Worm (Caenorhabditis elegans) whole organism, L2 larva: Measurements from ENCODE around the gene C42C1.12.
"Not testable (repeated sequence)": the region's sequence is repeated elsewhere in the genome, so short reads cannot be mapped to it uniquely, and the experiment has no call there.

ENCODE experiments used
- C34F6.9 ChIP-seq: fragments of 150-350 bp; optimal IDR thresholded peaks from 2 replicates; lab custom pipeline; 2014; ENCODE audit warnings: missing biosample characterization, missing genetic modification characterization
- F13H6.1 ChIP-seq: sonication (generic microtip); optimal IDR thresholded peaks from 2 replicates; lab custom pipeline; 2016; ENCODE audit warnings: missing genetic modification characterization, missing compliant biosample characterization
- Y55F3AM.14 ChIP-seq: fragments of 200-800 bp; sonication (Bioruptor generic); optimal IDR thresholded peaks from 2 replicates; lab custom pipeline; 2018; ENCODE audit warnings: mild to moderate bottlenecking, missing genetic modification characterization, missing compliant biosample characterization
- ZK546.5 ChIP-seq: sonication (generic microtip); optimal IDR thresholded peaks from 2 replicates; lab custom pipeline; 2017; ENCODE audit warnings: missing biosample characterization, missing genetic modification characterization
- alr-1 ChIP-seq: fragments of 150-350 bp; optimal IDR thresholded peaks from 2 replicates; lab custom pipeline; 2014; ENCODE audit warnings: missing biosample characterization, missing genetic modification characterization
- aly-2 ChIP-seq: fragments of 150-350 bp; optimal IDR thresholded peaks from 2 replicates; lab custom pipeline; 2014; ENCODE audit warnings: missing biosample characterization, missing genetic modification characterization
- ama-1 ChIP-seq: fragments of 150-350 bp; optimal IDR thresholded peaks from 2 replicates; lab custom pipeline; 2018; ENCODE audit warnings: inconsistent platforms
- ceh-16 ChIP-seq: fragments of 150-350 bp; optimal IDR thresholded peaks from 2 replicates; lab custom pipeline; 2014; ENCODE audit warnings: missing biosample characterization, missing genetic modification characterization
- ceh-82 ChIP-seq: fragments of 150-350 bp; optimal IDR thresholded peaks from 2 replicates; lab custom pipeline; 2014; ENCODE audit warnings: missing biosample characterization, missing genetic modification characterization
- dmd-4 ChIP-seq: sonication (generic microtip); optimal IDR thresholded peaks from 2 replicates; lab custom pipeline; 2017; ENCODE audit warnings: missing biosample characterization, missing genetic modification characterization
- elt-1 ChIP-seq: fragments of 150-350 bp; optimal IDR thresholded peaks from 2 replicates; lab custom pipeline; 2014; ENCODE audit warnings: missing biosample characterization, missing genetic modification characterization
- elt-3 ChIP-seq: sonication (generic microtip); optimal IDR thresholded peaks from 2 replicates; lab custom pipeline; 2017; ENCODE audit warnings: missing biosample characterization, missing genetic modification characterization
- fos-1 ChIP-seq: fragments of 150-350 bp; optimal IDR thresholded peaks from 2 replicates; lab custom pipeline; 2014; ENCODE audit warnings: missing biosample characterization, missing genetic modification characterization
- gmeb-1 ChIP-seq: fragments of 150-350 bp; optimal IDR thresholded peaks from 2 replicates; lab custom pipeline; 2014; ENCODE audit warnings: missing biosample characterization, missing genetic modification characterization
- lin-39 ChIP-seq: fragments of 150-350 bp; optimal IDR thresholded peaks from 2 replicates; lab custom pipeline; 2014; ENCODE audit warnings: missing biosample characterization, missing genetic modification reagents, missing genetic modification characterization
- lsy-2 ChIP-seq, 2 experiments: fragments of 150-350 bp in 1 of 2; sonication (generic microtip) in 1 of 2; optimal IDR thresholded peaks; 2 replicates each; lab custom pipeline; 2014 to 2017; ENCODE audit warnings: missing biosample characterization in 2 of 2, missing genetic modification characterization in 2 of 2
- mab-5 ChIP-seq: fragments of 150-350 bp; optimal IDR thresholded peaks from 2 replicates; lab custom pipeline; 2014; ENCODE audit warnings: missing biosample characterization, missing genetic modification characterization
- mbf-1 ChIP-seq: sonication (generic microtip); optimal IDR thresholded peaks from 2 replicates; lab custom pipeline; 2017; ENCODE audit warnings: missing biosample characterization, missing genetic modification characterization
- mdl-1 ChIP-seq, 2 experiments: fragments of 150-350 bp in 1 of 2; sonication (generic microtip) in 1 of 2; optimal IDR thresholded peaks; 2 replicates each; lab custom pipeline; 2017; ENCODE audit warnings: missing biosample characterization in 2 of 2, missing genetic modification characterization in 2 of 2
- nhr-10 ChIP-seq: sonication (generic microtip); optimal IDR thresholded peaks from 2 replicates; lab custom pipeline; 2017; ENCODE audit warnings: missing biosample characterization, missing genetic modification characterization
- nhr-11 ChIP-seq: fragments of 150-350 bp; optimal IDR thresholded peaks from 2 replicates; lab custom pipeline; 2014; ENCODE audit warnings: missing biosample characterization, missing genetic modification characterization
- nhr-12 ChIP-seq: fragments of 150-350 bp; optimal IDR thresholded peaks from 2 replicates; lab custom pipeline; 2014; ENCODE audit warnings: missing biosample characterization, missing genetic modification characterization
- nhr-129 ChIP-seq: fragments of 150-350 bp; optimal IDR thresholded peaks from 2 replicates; lab custom pipeline; 2014; ENCODE audit warnings: missing biosample characterization, missing genetic modification characterization
- nhr-21 ChIP-seq: fragments of 150-350 bp; optimal IDR thresholded peaks from 2 replicates; lab custom pipeline; 2014; ENCODE audit warnings: missing biosample characterization, missing genetic modification characterization
- nhr-237 ChIP-seq: fragments of 150-350 bp; optimal IDR thresholded peaks from 2 replicates; lab custom pipeline; 2014; ENCODE audit warnings: missing biosample characterization, missing genetic modification characterization
- sma-9 ChIP-seq, 2 experiments: fragments of 150-350 bp in 1 of 2; sonication (generic microtip) in 1 of 2; optimal IDR thresholded peaks; 2 replicates each; lab custom pipeline; 2014 to 2016; ENCODE audit warnings: missing genetic modification characterization in 2 of 2, mild to moderate bottlenecking in 1 of 2, missing biosample characterization in 1 of 2, missing compliant biosample characterization in 1 of 2, missing genetic modification reagents in 1 of 2, moderate library complexity in 1 of 2
- snpc-4 ChIP-seq: fragments of 150-350 bp; optimal IDR thresholded peaks from 2 replicates; lab custom pipeline; 2014; ENCODE audit warnings: missing biosample characterization, missing genetic modification characterization
- unc-55 ChIP-seq: fragments of 150-350 bp; sonication (generic microtip); optimal IDR thresholded peaks from 3 replicates; lab custom pipeline; 2014; ENCODE audit warnings: missing biosample characterization, missing genetic modification reagents, missing genetic modification characterization
- unc-62 ChIP-seq: fragments of 150-350 bp; optimal IDR thresholded peaks from 2 replicates; lab custom pipeline; 2014; ENCODE audit warnings: missing biosample characterization, missing genetic modification reagents, missing genetic modification characterization
- zag-1 ChIP-seq: fragments of 150-350 bp; optimal IDR thresholded peaks from 2 replicates; lab custom pipeline; 2014; ENCODE audit warnings: missing biosample characterization, missing genetic modification characterization
- ztf-1 ChIP-seq: fragments of 200-800 bp; sonication (Bioruptor generic); conservative IDR thresholded peaks from 2 replicates; pipeline ENCODE4 v1.3.6; 2022; ENCODE audit warnings: missing genetic modification characterization, missing compliant biosample characterization
- ztf-11 ChIP-seq: sonication (generic microtip); optimal IDR thresholded peaks from 2 replicates; lab custom pipeline; 2017; ENCODE audit warnings: missing biosample characterization, missing genetic modification characterization
- ztf-4 ChIP-seq: fragments of 150-350 bp; optimal IDR thresholded peaks from 2 replicates; lab custom pipeline; 2014; ENCODE audit warnings: missing biosample characterization, missing genetic modification characterization

Gene C42C1.12

ce11 chrIV:12282157-12282789 lies at the start of gene C42C1.12, which contains the start of gene C42C1.19:
C42C1.12 (minus strand) TSS chrIV:12282207.
C42C1.19 (plus strand) TSS chrIV:12282739.
- no peak for TF ChIP-seq elt-1 (tag; lab: Kevin White, UChicago)
- peak; percentile 56 for TF ChIP-seq C34F6.9 (tag; lab: Kevin White, UChicago)
- peak; percentile 6 to 64 for TF ChIP-seq lsy-2 (tag; optimal IDR thresholded peaks at IDR 0.05; lab: Kevin White, UChicago)

ce11 chrIV:12330840-12331359 lies 48.9 kb upstream of the C42C1.12 start, which contains the start of gene ufd-1:
ufd-1 (minus strand) TSS chrIV:12330890.
- TF ChIP-seq fos-1, result peak; percentile 0
- no peak for TF ChIP-seq Y55F3AM.14 (GFP tag; lab: Kevin White, UChicago)
- no peak for TF ChIP-seq ZK546.5
- TF ChIP-seq mdl-1 (tag; optimal IDR thresholded peaks at IDR 0.05; lab: Kevin White, UChicago), result no peak
- peak; percentile 47 for TF ChIP-seq nhr-129
- TF ChIP-seq ztf-1 (GFP tag; lab: Robert Waterston, UW), result no peak
- no peak for TF ChIP-seq ceh-16 (tag; lab: Kevin White, UChicago)
- no peak for TF ChIP-seq ceh-82 (tag; lab: Kevin White, UChicago)
- no peak for TF ChIP-seq aly-2 (tag; lab: Kevin White, UChicago)
- TF ChIP-seq lsy-2 (tag; optimal IDR thresholded peaks at IDR 0.05; lab: Kevin White, UChicago), result peak in 1 of 2 experiments; percentile 16
- peak; percentile 1 for TF ChIP-seq unc-55 (GFP tag; lab: Kevin White, UChicago)
- TF ChIP-seq zag-1 (tag; lab: Kevin White, UChicago), result no peak
- TF ChIP-seq elt-3, result no peak
- TF ChIP-seq, all 48 proteins: peak for 4

ce11 chrIV:12326932-12327331 lies 44.9 kb upstream of the C42C1.12 start, which contains the start of gene F19B6.3:
F19B6.3 (plus strand) TSS chrIV:12327232.
- TF ChIP-seq Y55F3AM.14 (GFP tag; lab: Kevin White, UChicago); unc-55 (GFP tag; lab: Kevin White, UChicago); mab-5 (tag; lab: Kevin White, UChicago): not testable (repeated sequence)
- TF ChIP-seq, all 48 proteins: peak for 0; not testable (repeated sequence) for 48

ce11 chrIV:12311597-12311996 lies 29.6 kb upstream of the C42C1.12 start, which contains the start of gene oac-58:
oac-58 (minus strand) TSS chrIV:12311697.
- TF ChIP-seq ztf-11 (tag; lab: Kevin White, UChicago), result no peak
- no peak for TF ChIP-seq lin-39
- TF ChIP-seq ztf-1 (GFP tag; lab: Robert Waterston, UW), result no peak
- TF ChIP-seq fos-1, result no peak
- TF ChIP-seq alr-1 (tag; lab: Kevin White, UChicago), result no peak
- TF ChIP-seq nhr-129, result no peak
- TF ChIP-seq gmeb-1 (tag; lab: Kevin White, UChicago), result no peak
- TF ChIP-seq unc-62 (GFP tag; lab: Kevin White, UChicago), result no peak
- TF ChIP-seq mbf-1 (tag; lab: Kevin White, UChicago), result no peak
- TF ChIP-seq C34F6.9 (tag; lab: Kevin White, UChicago), result no peak
- TF ChIP-seq ama-1 (lab: Kevin White, UChicago), result no peak
- no peak for TF ChIP-seq mab-5 (tag; lab: Kevin White, UChicago)
- no peak for TF ChIP-seq ZK546.5
- no peak for TF ChIP-seq nhr-21 (tag; lab: Kevin White, UChicago)
- TF ChIP-seq F13H6.1, result no peak

ce11 chrIV:12307720-12308119 lies 25.7 kb upstream of the C42C1.12 start, which contains the start of gene oac-57:
oac-57 (minus strand) TSS chrIV:12307820.
- TF ChIP-seq nhr-10 (tag; lab: Kevin White, UChicago), result no peak
- no peak for TF ChIP-seq ceh-82 (tag; lab: Kevin White, UChicago)
- TF ChIP-seq dmd-4 (tag; lab: Kevin White, UChicago), result no peak
- TF ChIP-seq nhr-11 (tag; lab: Kevin White, UChicago), result no peak
- no peak for TF ChIP-seq ceh-16 (tag; lab: Kevin White, UChicago)
- no peak for TF ChIP-seq ztf-4
- no peak for TF ChIP-seq unc-55 (GFP tag; lab: Kevin White, UChicago)
- TF ChIP-seq ztf-1 (GFP tag; lab: Robert Waterston, UW), result no peak
- no peak for TF ChIP-seq zag-1 (tag; lab: Kevin White, UChicago)
- no peak for TF ChIP-seq nhr-237
- no peak for TF ChIP-seq nhr-12 (tag; lab: Kevin White, UChicago)
- no peak for TF ChIP-seq lin-39
- no peak for TF ChIP-seq snpc-4
- no peak for TF ChIP-seq mbf-1 (tag; lab: Kevin White, UChicago)
- TF ChIP-seq sma-9 (GFP tag; optimal IDR thresholded peaks at IDR 0.05; lab: Kevin White, UChicago), result no peak
- TF ChIP-seq sma-9 (tag; optimal IDR thresholded peaks at IDR 0.05; lab: Kevin White, UChicago), result no peak
- TF ChIP-seq nhr-129, result no peak
